Worm (Caenorhabditis elegans) whole organism, early embryonic: ENCODE data around the gene D1054.1.

Source experiments
- B0310.2 ChIP-seq: sonication (generic microtip); optimal IDR thresholded peaks from 2 replicates; lab custom pipeline; 2016; ENCODE audit warnings: mild to moderate bottlenecking, missing genetic modification characterization, missing compliant biosample characterization
- F13C5.2 ChIP-seq: sonication (generic microtip); optimal IDR thresholded peaks from 2 replicates; lab custom pipeline; 2017; ENCODE audit warnings: mild to moderate bottlenecking, missing genetic modification characterization, inconsistent platforms, missing compliant biosample characterization
- aly-1 ChIP-seq: sonication (generic microtip); optimal IDR thresholded peaks from 2 replicates; lab custom pipeline; 2016; ENCODE audit warnings: missing genetic modification characterization, missing compliant biosample characterization
- ama-1 ChIP-seq: fragments of 150-350 bp; optimal IDR thresholded peaks from 2 replicates; lab custom pipeline; 2014
- ceh-13 ChIP-seq: fragments of 200-800 bp; sonication (Bioruptor generic); optimal IDR thresholded peaks from 2 replicates; lab custom pipeline; 2018; ENCODE audit warnings: mild to moderate bottlenecking, missing genetic modification characterization, missing compliant biosample characterization
- ceh-36 ChIP-seq: sonication (generic microtip); optimal IDR thresholded peaks from 2 replicates; lab custom pipeline; 2016; ENCODE audit warnings: missing genetic modification characterization, inconsistent platforms, missing compliant biosample characterization
- ets-7 ChIP-seq: sonication (generic microtip); optimal IDR thresholded peaks from 2 replicates; lab custom pipeline; 2016; ENCODE audit warnings: missing genotype, missing genetic modification characterization, missing compliant biosample characterization
- flt-1 ChIP-seq: fragments of 200-800 bp; sonication (Bioruptor generic); IDR thresholded peaks from 2 replicates; pipeline ENCODE4 v1.3.6; 2022; ENCODE audit warnings: missing genetic modification characterization, missing compliant biosample characterization
- hmbx-1 ChIP-seq: sonication (generic microtip); optimal IDR thresholded peaks from 2 replicates; lab custom pipeline; 2016; ENCODE audit warnings: mild to moderate bottlenecking, missing genetic modification characterization, missing compliant biosample characterization
- hmg-4 ChIP-seq: fragments of 200-800 bp; sonication (Bioruptor generic); optimal IDR thresholded peaks from 2 replicates; lab custom pipeline; 2018; ENCODE audit warnings: mild to moderate bottlenecking, missing genetic modification characterization, missing compliant biosample characterization
- hnd-1 ChIP-seq: sonication (generic microtip); optimal IDR thresholded peaks from 2 replicates; lab custom pipeline; 2016; ENCODE audit warnings: missing genetic modification characterization, missing compliant biosample characterization
- pes-1 ChIP-seq: fragments of 200-800 bp; sonication (Bioruptor generic); IDR thresholded peaks from 2 replicates; pipeline ENCODE4 v1.3.6; 2022; ENCODE audit warnings: missing genetic modification reagents, missing genetic modification characterization, missing compliant biosample characterization
- scrt-1 ChIP-seq: fragments of 200-800 bp; sonication (Bioruptor generic); IDR thresholded peaks from 2 replicates; pipeline ENCODE4 v1.3.6; 2022; ENCODE audit warnings: missing genetic modification characterization, missing compliant biosample characterization
- sea-1 ChIP-seq: fragments of 200-800 bp; sonication (Bioruptor generic); conservative IDR thresholded peaks from 2 replicates; pipeline ENCODE4 v1.3.6; 2022; ENCODE audit warnings: missing genetic modification characterization, missing compliant biosample characterization
- tbx-11 ChIP-seq: fragments of 200-800 bp; sonication (Bioruptor generic); IDR thresholded peaks from 2 replicates; pipeline ENCODE4 v1.3.6; 2022; ENCODE audit warnings: missing genetic modification characterization, missing compliant biosample characterization
- tbx-37 ChIP-seq: fragments of 200-800 bp; sonication (Bioruptor generic); conservative IDR thresholded peaks from 2 replicates; pipeline ENCODE4 v1.3.6; 2022; ENCODE audit warnings: missing genetic modification reagents, missing genetic modification characterization, missing compliant biosample characterization
- tra-4 ChIP-seq: sonication (generic microtip); optimal IDR thresholded peaks from 2 replicates; lab custom pipeline; 2017; ENCODE audit warnings: missing genetic modification characterization, missing compliant biosample characterization

The D1054.1 gene

ce11 chrV:10790921-10791320 is 20.9 kb upstream of the D1054.1 start, which contains the start of gene D1054.9:
Gene D1054.9, minus strand, starts transcription at chrV:10791057.
- TF ChIP-seq flt-1 (GFP tag; lab: Robert Waterston, UW) (no peak), sea-1 (GFP tag; lab: Robert Waterston, UW) (no peak), ama-1 (lab: Kevin White, UChicago) (no peak), hmg-4 (GFP tag; lab: Kevin White, UChicago) (no peak), hmbx-1 (tag; lab: Kevin White, UChicago) (no peak), hnd-1 (tag; lab: Kevin White, UChicago) (no peak), F13C5.2 (tag; lab: Kevin White, UChicago) (no peak)

- TF ChIP-seq tra-4 (tag; lab: Kevin White, UChicago) = no peak
- no peak for TF ChIP-seq ceh-13 (GFP tag; lab: Kevin White, UChicago)
- no peak for TF ChIP-seq scrt-1 (GFP tag; lab: Robert Waterston, UW)
- TF ChIP-seq aly-1 = no peak
- no peak for TF ChIP-seq flt-1 (GFP tag; lab: Robert Waterston, UW)
- no peak for TF ChIP-seq ama-1 (lab: Kevin White, UChicago)
- no peak for TF ChIP-seq sea-1 (GFP tag; lab: Robert Waterston, UW)
- TF ChIP-seq tbx-37 (GFP tag; lab: Robert Waterston, UW) = no peak
- TF ChIP-seq hnd-1 (tag; lab: Kevin White, UChicago) = no peak
Measured at ce11 chrV:10784011-10784410, 14.0 kb upstream of the D1054.1 start, which contains the start of gene D1054.8. Gene D1054.8, plus strand, starts transcription at chrV:10784311.

DNA sequence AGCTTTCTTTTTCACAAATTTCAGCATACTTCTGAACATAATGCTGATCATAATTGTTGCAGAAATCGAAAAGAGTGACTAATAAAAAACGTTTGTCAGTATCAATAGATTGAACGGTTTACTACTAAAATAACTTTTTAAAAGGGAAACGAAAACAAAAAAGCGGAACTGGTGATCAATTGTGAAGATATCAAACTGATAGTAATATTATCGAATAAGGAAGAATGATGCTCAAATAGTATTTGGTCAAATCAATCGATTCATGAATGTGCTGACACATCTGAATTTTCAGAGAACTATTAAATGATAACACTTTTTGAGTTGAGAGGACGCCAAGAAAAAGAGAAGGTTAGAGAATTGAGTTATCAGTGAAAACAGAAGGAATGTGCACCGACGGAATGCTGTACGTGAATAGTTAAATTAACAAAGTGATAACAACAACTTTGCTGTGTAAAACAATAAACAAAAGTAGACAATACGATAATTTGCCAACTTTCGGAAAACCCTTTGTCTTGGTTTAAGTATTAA is 6.6 kb upstream of the D1054.1 start, which contains the start of gene D1054.5:
TSS of gene D1054.5 (minus strand) at position 51 of the 528 bp plus-strand sequence.
- TF ChIP-seq pes-1 (GFP tag; lab: Robert Waterston, UW) = no peak
- TF ChIP-seq tra-4 (tag; lab: Kevin White, UChicago) = no peak
- no peak for TF ChIP-seq hmg-4 (GFP tag; lab: Kevin White, UChicago)
- TF ChIP-seq sea-1 (GFP tag; lab: Robert Waterston, UW) = no peak
- TF ChIP-seq aly-1 = no peak
- no peak for TF ChIP-seq flt-1 (GFP tag; lab: Robert Waterston, UW)
- TF ChIP-seq B0310.2 = no peak
- TF ChIP-seq ama-1 (lab: Kevin White, UChicago) = no peak

- TF ChIP-seq hmbx-1 (tag; lab: Kevin White, UChicago) = no peak
- no peak for TF ChIP-seq ets-7
- TF ChIP-seq tra-4 (tag; lab: Kevin White, UChicago) = no peak
- TF ChIP-seq pes-1 (GFP tag; lab: Robert Waterston, UW) = no peak
- TF ChIP-seq tbx-11 (GFP tag; lab: Robert Waterston, UW) = no peak
- TF ChIP-seq ama-1 (lab: Kevin White, UChicago) = no peak
- TF ChIP-seq flt-1 (GFP tag; lab: Robert Waterston, UW) = no peak
- TF ChIP-seq B0310.2 = no peak
- no peak for TF ChIP-seq F13C5.2 (tag; lab: Kevin White, UChicago)
- TF ChIP-seq tbx-37 (GFP tag; lab: Robert Waterston, UW) = no peak
- no peak for TF ChIP-seq sea-1 (GFP tag; lab: Robert Waterston, UW)
- no peak for TF ChIP-seq ceh-36 (tag; lab: Kevin White, UChicago)
- TF ChIP-seq hmg-4 (GFP tag; lab: Kevin White, UChicago) = no peak
- TF ChIP-seq aly-1 = no peak
- TF ChIP-seq scrt-1 (GFP tag; lab: Robert Waterston, UW) = no peak
- TF ChIP-seq ceh-13 (GFP tag; lab: Kevin White, UChicago) = no peak
- no peak for TF ChIP-seq hnd-1 (tag; lab: Kevin White, UChicago)
Measured at ce11 chrV:10773216-10773615, 3.2 kb upstream of the D1054.1 start.

DNA sequence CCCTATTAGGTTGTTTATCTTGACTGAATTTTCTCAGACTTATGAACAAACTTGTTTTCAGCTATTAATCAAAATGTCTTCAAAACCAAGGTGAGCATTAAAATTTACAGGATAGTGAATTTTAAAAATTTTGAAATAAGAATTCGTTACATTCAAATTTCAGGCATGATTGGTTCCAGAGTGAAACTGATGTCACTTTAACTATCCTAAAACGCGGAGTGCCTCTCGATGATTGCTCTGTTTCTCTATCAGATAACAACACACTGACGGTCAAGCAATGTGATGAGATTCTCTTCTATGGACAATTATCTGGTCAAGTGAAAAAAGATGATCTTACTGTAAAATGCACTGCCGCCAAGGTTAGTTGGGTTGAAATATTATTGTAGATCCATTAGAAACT is 1.4 kb upstream of the D1054.1 start, which contains the start of gene D1054.3:
TSS of gene D1054.3 (plus strand) at position 62 of the 400 bp plus-strand sequence.
- TF ChIP-seq ets-7 (no peak), tra-4 (tag; lab: Kevin White, UChicago) (no peak), tbx-37 (GFP tag; lab: Robert Waterston, UW) (no peak), ceh-36 (tag; lab: Kevin White, UChicago) (no peak), aly-1 (no peak), scrt-1 (GFP tag; lab: Robert Waterston, UW) (no peak)

DNA sequence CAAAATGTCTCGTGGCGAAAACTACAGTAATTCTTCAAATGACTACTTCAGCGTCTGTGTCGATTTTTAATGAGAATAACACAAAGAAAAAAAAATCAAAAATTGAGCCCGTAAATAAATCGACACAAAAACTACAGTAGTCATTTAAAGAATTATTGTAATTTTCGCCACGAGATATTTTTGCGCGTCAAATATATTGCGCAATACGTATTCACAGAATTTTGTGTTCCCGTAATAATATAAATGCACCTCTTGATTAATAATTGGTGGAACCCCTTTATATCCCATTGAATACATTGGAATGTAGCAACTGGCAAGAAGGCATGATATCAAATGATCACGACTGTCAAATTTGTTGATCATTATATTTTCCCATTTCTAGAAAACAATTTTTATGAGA is 1.1 kb downstream of the D1054.1 start:
- no peak for TF ChIP-seq tbx-11 (GFP tag; lab: Robert Waterston, UW)
- TF ChIP-seq hnd-1 (tag; lab: Kevin White, UChicago) = no peak
- no peak for TF ChIP-seq ets-7
- no peak for TF ChIP-seq tra-4 (tag; lab: Kevin White, UChicago)
- TF ChIP-seq tbx-37 (GFP tag; lab: Robert Waterston, UW) = no peak
- TF ChIP-seq aly-1 = no peak
- no peak for TF ChIP-seq flt-1 (GFP tag; lab: Robert Waterston, UW)
- no peak for TF ChIP-seq sea-1 (GFP tag; lab: Robert Waterston, UW)

ce11 chrV:10764066-10764465 is 6.0 kb downstream of the D1054.1 start, which contains the start of gene ocr-1:
Gene ocr-1, plus strand, starts transcription at chrV:10764366.
- TF ChIP-seq ceh-13 (GFP tag; lab: Kevin White, UChicago) (no peak), flt-1 (GFP tag; lab: Robert Waterston, UW) (no peak), ets-7 (no peak), F13C5.2 (tag; lab: Kevin White, UChicago) (no peak), ama-1 (lab: Kevin White, UChicago) (no peak)

- no peak for TF ChIP-seq tbx-11 (GFP tag; lab: Robert Waterston, UW)
- no peak for TF ChIP-seq B0310.2
- TF ChIP-seq hmbx-1 (tag; lab: Kevin White, UChicago) = no peak
- TF ChIP-seq tra-4 (tag; lab: Kevin White, UChicago) = no peak
Measured at ce11 chrV:10762695-10763094, 7.3 kb downstream of the D1054.1 start, which contains the start of gene sre-6. Gene sre-6, minus strand, starts transcription at chrV:10762795.
